Fruit fly (Drosophila melanogaster) whole organism, prepupa: Measurements from ENCODE around the gene RpS20.
A peak's percentile ranks its signal among the peaks of the same experiment; 100 is the strongest.

ENCODE experiments used
- Blimp-1 ChIP-seq: fragments of 200-800 bp; sonication (Bioruptor generic); optimal IDR thresholded peaks from 3 replicates; lab custom pipeline; 2017; ENCODE audit warnings: missing biosample characterization, missing genetic modification characterization, mild to moderate bottlenecking, moderate library complexity, missing genetic modification reagents
- CG10669 ChIP-seq: fragments of 200-800 bp; sonication (Bioruptor generic); optimal IDR thresholded peaks from 3 replicates; lab custom pipeline; 2018; ENCODE audit warnings: missing biosample characterization, mild to moderate bottlenecking, missing genetic modification characterization, moderate library complexity
- CG11294 ChIP-seq: fragments of 200-800 bp; sonication (Bioruptor generic); IDR thresholded peaks from 2 replicates; pipeline ENCODE4 v1.3.6; 2022; ENCODE audit warnings: missing biosample characterization, missing genetic modification characterization
- CG11902 ChIP-seq: fragments of 200-800 bp; sonication (Bioruptor generic); optimal IDR thresholded peaks from 3 replicates; lab custom pipeline; 2016; ENCODE audit warnings: missing biosample characterization, missing genetic modification characterization
- CG15336 ChIP-seq: fragments of 200-800 bp; sonication (Bioruptor generic); IDR thresholded peaks from 2 replicates; pipeline ENCODE4 v1.3.6; 2022; ENCODE audit warnings: missing biosample characterization, missing genetic modification characterization
- CG1621 ChIP-seq: fragments of 200-800 bp; sonication (Bioruptor generic); optimal IDR thresholded peaks from 3 replicates; lab custom pipeline; 2018; ENCODE audit warnings: missing biosample characterization, mild to moderate bottlenecking, missing genetic modification characterization
- CG16779 ChIP-seq: fragments of 200-800 bp; sonication (Bioruptor generic); optimal IDR thresholded peaks from 3 replicates; lab custom pipeline; 2017; ENCODE audit warnings: missing biosample characterization, mild to moderate bottlenecking, missing genetic modification characterization
- CG3032 ChIP-seq: fragments of 200-800 bp; optimal IDR thresholded peaks from 2 replicates; lab custom pipeline; 2019; ENCODE audit warnings: missing biosample characterization, mild to moderate bottlenecking, missing genetic modification characterization, moderate library complexity
- CG31627 ChIP-seq: fragments of 200-800 bp; sonication (Bioruptor generic); optimal IDR thresholded peaks from 3 replicates; lab custom pipeline; 2016; ENCODE audit warnings: missing biosample characterization, missing genetic modification characterization
- CG32006 ChIP-seq: fragments of 200-800 bp; sonication (Bioruptor generic); optimal IDR thresholded peaks from 3 replicates; lab custom pipeline; 2017; ENCODE audit warnings: missing biosample characterization, mild to moderate bottlenecking, missing genetic modification characterization
- CG3919 ChIP-seq: fragments of 200-800 bp; sonication (Bioruptor generic); optimal IDR thresholded peaks from 3 replicates; lab custom pipeline; 2016; ENCODE audit warnings: missing biosample characterization, missing genetic modification characterization
- CG4318 ChIP-seq: fragments of 200-800 bp; sonication (Bioruptor generic); optimal IDR thresholded peaks from 3 replicates; lab custom pipeline; 2017; ENCODE audit warnings: missing biosample characterization, mild to moderate bottlenecking, missing genetic modification characterization
- CG6163 ChIP-seq: fragments of 200-800 bp; sonication (Bioruptor generic); IDR thresholded peaks from 3 replicates; pipeline ENCODE4 v1.3.6; 2022; ENCODE audit warnings: missing biosample characterization, missing genetic modification characterization
- CG6276 ChIP-seq: fragments of 200-800 bp; sonication (Bioruptor generic); optimal IDR thresholded peaks from 2 replicates; lab custom pipeline; 2017; ENCODE audit warnings: missing biosample characterization, mild to moderate bottlenecking, missing genetic modification characterization
- CG6792 ChIP-seq: fragments of 200-800 bp; sonication (Bioruptor generic); optimal IDR thresholded peaks from 3 replicates; lab custom pipeline; 2016; ENCODE audit warnings: missing biosample characterization, missing genetic modification characterization
- CG6808 ChIP-seq: fragments of 200-800 bp; sonication (Bioruptor generic); optimal IDR thresholded peaks from 3 replicates; lab custom pipeline; 2017; ENCODE audit warnings: missing biosample characterization, missing genetic modification characterization, mild to moderate bottlenecking, moderate library complexity, missing genetic modification reagents
- CG7368 ChIP-seq: fragments of 200-800 bp; sonication (Bioruptor generic); optimal IDR thresholded peaks from 3 replicates; lab custom pipeline; 2016; ENCODE audit warnings: missing biosample characterization, missing genetic modification characterization
- CG8319 ChIP-seq: fragments of 200-800 bp; sonication (Bioruptor generic); optimal IDR thresholded peaks from 3 replicates; lab custom pipeline; 2016; ENCODE audit warnings: missing biosample characterization, missing genetic modification characterization
- CG8632 ChIP-seq: fragments of 200-800 bp; sonication (Bioruptor generic); optimal IDR thresholded peaks from 3 replicates; lab custom pipeline; 2016; ENCODE audit warnings: missing biosample characterization, missing genetic modification characterization
- CG9139 ChIP-seq: fragments of 200-800 bp; sonication (Bioruptor generic); optimal IDR thresholded peaks from 3 replicates; lab custom pipeline; 2017; ENCODE audit warnings: missing biosample characterization, mild to moderate bottlenecking, missing genetic modification characterization
- Eip75B ChIP-seq: fragments of 200-800 bp; sonication (Bioruptor generic); optimal IDR thresholded peaks from 3 replicates; lab custom pipeline; 2016; ENCODE audit warnings: missing biosample characterization, missing genetic modification characterization
- Eip78C ChIP-seq: fragments of 200-800 bp; sonication (Bioruptor generic); peaks from one replicate; lab custom pipeline; 2016; ENCODE audit warnings: missing biosample characterization, missing genetic modification characterization
- Eip93F ChIP-seq: fragments of 200-800 bp; sonication (Bioruptor generic); optimal IDR thresholded peaks from 2 replicates; lab custom pipeline; 2016; ENCODE audit warnings: missing biosample characterization, mild to moderate bottlenecking, missing genetic modification characterization
- Ets21C ChIP-seq: fragments of 200-800 bp; sonication (Bioruptor generic); optimal IDR thresholded peaks from 3 replicates; lab custom pipeline; 2016; ENCODE audit warnings: missing biosample characterization, missing genetic modification characterization
- Ets96B ChIP-seq: fragments of 200-800 bp; optimal IDR thresholded peaks from 2 replicates; lab custom pipeline; 2019; ENCODE audit warnings: missing biosample characterization, mild to moderate bottlenecking, missing genetic modification characterization, moderate library complexity
- Hr38 ChIP-seq: sonication (Bioruptor generic); optimal IDR thresholded peaks from 2 replicates; lab custom pipeline; 2016; ENCODE audit warnings: missing biosample characterization, missing genetic modification characterization
- Hr39 ChIP-seq: fragments of 200-800 bp; sonication (Bioruptor generic); optimal IDR thresholded peaks from 2 replicates; lab custom pipeline; 2016; ENCODE audit warnings: missing biosample characterization, missing genetic modification characterization
- Sox102F ChIP-seq: fragments of 200-800 bp; sonication (Bioruptor generic); optimal IDR thresholded peaks from 2 replicates; lab custom pipeline; 2016; ENCODE audit warnings: missing biosample characterization, mild to moderate bottlenecking, missing genetic modification characterization
- achi ChIP-seq: fragments of 200-800 bp; sonication (Bioruptor generic); optimal IDR thresholded peaks from 3 replicates; lab custom pipeline; 2016; ENCODE audit warnings: missing biosample characterization, missing genetic modification characterization
- dsx ChIP-seq: fragments of 200-800 bp; optimal IDR thresholded peaks from 3 replicates; lab custom pipeline; 2019; ENCODE audit warnings: missing biosample characterization, mild to moderate bottlenecking, missing genetic modification characterization, moderate library complexity; ENCODE audit not compliant: poor library complexity, severe bottlenecking
- eg ChIP-seq: fragments of 200-800 bp; sonication (Bioruptor generic); IDR thresholded peaks from 3 replicates; pipeline ENCODE4 v1.3.6; 2022; ENCODE audit warnings: missing biosample characterization, missing genetic modification characterization
- esn ChIP-seq: fragments of 200-800 bp; sonication (Bioruptor generic); optimal IDR thresholded peaks from 2 replicates; lab custom pipeline; 2016; ENCODE audit warnings: missing biosample characterization, mild to moderate bottlenecking, missing genetic modification characterization, moderate library complexity
- fd59A ChIP-seq: fragments of 200-800 bp; sonication (Bioruptor generic); optimal IDR thresholded peaks from 2 replicates; lab custom pipeline; 2017; ENCODE audit warnings: missing biosample characterization, mild to moderate bottlenecking, missing genetic modification characterization, missing genetic modification reagents
- fkh ChIP-seq: fragments of 200-800 bp; sonication (Bioruptor generic); optimal IDR thresholded peaks from 3 replicates; lab custom pipeline; 2017; ENCODE audit warnings: missing biosample characterization, mild to moderate bottlenecking, missing genetic modification characterization, moderate library complexity
- net ChIP-seq: fragments of 200-800 bp; sonication (Bioruptor generic); optimal IDR thresholded peaks from 3 replicates; lab custom pipeline; 2016; ENCODE audit warnings: missing biosample characterization, missing genetic modification characterization
- pdm3 ChIP-seq: fragments of 200-800 bp; sonication (Bioruptor generic); optimal IDR thresholded peaks from 3 replicates; lab custom pipeline; 2016; ENCODE audit warnings: missing biosample characterization, missing genetic modification characterization
- spab ChIP-seq: fragments of 200-800 bp; sonication (Bioruptor generic); optimal IDR thresholded peaks from 2 replicates; lab custom pipeline; 2017; ENCODE audit warnings: missing biosample characterization, mild to moderate bottlenecking, missing genetic modification characterization, missing genetic modification reagents
- ss ChIP-seq, 2 experiments: fragments of 200-800 bp; sonication (Bioruptor generic); optimal IDR thresholded peaks; 2 replicates in 1 of 2; 3 replicates in 1 of 2; lab custom pipeline; 2017 to 2018; ENCODE audit warnings: mild to moderate bottlenecking in 2 of 2, missing biosample characterization in 2 of 2, missing genetic modification characterization in 2 of 2, moderate library complexity in 1 of 2
- svp ChIP-seq: fragments of 200-800 bp; sonication (Bioruptor generic); peaks from one replicate; lab custom pipeline; 2016; ENCODE audit warnings: missing biosample characterization, missing genetic modification characterization
- vri ChIP-seq: fragments of 200-800 bp; sonication (Bioruptor generic); optimal IDR thresholded peaks from 3 replicates; lab custom pipeline; 2016; ENCODE audit warnings: missing biosample characterization, mild to moderate bottlenecking, missing genetic modification characterization

The RpS20 gene

DNA sequence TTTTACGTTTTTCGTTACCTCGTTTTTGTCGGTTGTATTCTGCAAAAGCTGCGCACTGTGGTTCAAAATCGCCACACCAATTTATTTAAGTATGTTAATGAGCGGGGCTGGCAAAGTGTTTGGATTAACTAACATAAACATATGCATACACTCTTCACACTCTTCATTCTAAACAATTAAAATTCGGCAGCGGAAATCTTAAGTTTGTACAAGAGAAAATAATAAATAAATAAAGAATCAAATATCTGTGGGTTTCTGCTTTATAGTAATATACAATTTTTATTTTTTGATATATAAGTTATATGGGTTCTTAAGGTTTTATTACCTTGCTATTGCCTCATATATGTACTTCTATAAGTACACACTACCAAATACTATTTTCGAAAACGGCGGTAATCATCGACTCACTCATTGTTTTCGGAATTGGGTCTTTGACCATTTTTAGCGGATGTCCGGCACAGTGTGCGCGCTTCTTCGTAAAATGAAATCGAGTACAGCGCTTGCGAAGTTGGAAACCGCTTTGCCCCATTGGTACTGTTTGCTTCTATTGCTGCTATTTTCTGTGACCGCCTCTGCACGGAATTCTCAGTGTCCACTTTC lies 14.4 kb downstream of the RpS20 start (continued):
- TF ChIP-seq vri (no peak), CG15336 (GFP tag; lab: Robert Waterston, UW) (no peak), achi (peak; percentile 27), CG16779 (tag; lab: Kevin White, UChicago) (peak; percentile 27), CG8319 (GFP tag; lab: Kevin White, UChicago) (no peak), CG8632 (no peak), CG6276 (GFP tag; lab: Kevin White, UChicago) (peak; percentile 49), eg (GFP tag; lab: Robert Waterston, UW) (no peak), esn (GFP tag; lab: Kevin White, UChicago) (no peak), CG6163 (no peak), fkh (GFP tag; lab: Kevin White, UChicago) (no peak), CG31627 (GFP tag; lab: Kevin White, UChicago) (no peak), Ets96B (tag; lab: Kevin White, UChicago) (no peak), CG6808 (no peak), CG11902 (no peak), ss (GFP tag; optimal IDR thresholded peaks at IDR 0.05; lab: Kevin White, UChicago) (no peak), Blimp-1 (no peak), CG11294 (GFP tag; lab: Robert Waterston, UW) (no peak), Hr38 (GFP tag; lab: Kevin White, UChicago) (no peak), pdm3 (peak; percentile 12), CG1621 (no peak), dsx (GFP tag; lab: Kevin White, UChicago) (no peak), Eip78C (peak; percentile 81), CG10669 (no peak), CG6792 (GFP tag; lab: Kevin White, UChicago) (no peak), fd59A (GFP tag; lab: Kevin White, UChicago) (peak; percentile 26)
- TF ChIP-seq, all 60 proteins: peak for 22

DNA sequence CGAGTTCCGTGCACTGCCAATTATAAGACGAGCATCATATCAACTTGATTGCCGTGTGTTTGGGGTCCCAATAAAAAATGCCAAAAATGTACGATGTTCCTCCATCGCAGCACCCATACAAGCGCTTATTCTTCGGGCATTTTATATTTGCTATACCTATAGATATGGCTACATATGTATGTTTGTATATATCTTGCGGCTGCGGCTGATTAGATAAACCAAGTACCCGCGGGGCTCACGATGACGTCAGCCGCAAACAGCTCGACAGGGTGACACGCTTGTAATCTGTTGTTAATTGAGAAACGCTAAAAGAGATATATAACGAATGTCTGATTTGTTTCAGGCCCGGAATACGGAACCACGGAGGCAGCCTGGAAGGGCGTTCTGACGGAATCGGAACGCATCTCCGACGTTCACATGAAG lies 15.3 kb downstream of the RpS20 start:
- TF ChIP-seq svp (GFP tag; lab: Kevin White, UChicago) = peak; percentile 58
- TF ChIP-seq vri = peak; percentile 64
- peak; percentile 4 for TF ChIP-seq esn (GFP tag; lab: Kevin White, UChicago)
- no peak for TF ChIP-seq achi
- TF ChIP-seq CG3919 (GFP tag; lab: Kevin White, UChicago) = no peak
- peak; percentile 57 for TF ChIP-seq fkh (GFP tag; lab: Kevin White, UChicago)
- no peak for TF ChIP-seq eg (GFP tag; lab: Robert Waterston, UW)
- no peak for TF ChIP-seq CG32006 (GFP tag; lab: Kevin White, UChicago)
- TF ChIP-seq CG11902 = peak; percentile 52
- peak; percentile 67 for TF ChIP-seq Eip78C
- no peak for TF ChIP-seq Eip75B (GFP tag; lab: Kevin White, UChicago)
- TF ChIP-seq, all 60 proteins: peak for 6

DNA sequence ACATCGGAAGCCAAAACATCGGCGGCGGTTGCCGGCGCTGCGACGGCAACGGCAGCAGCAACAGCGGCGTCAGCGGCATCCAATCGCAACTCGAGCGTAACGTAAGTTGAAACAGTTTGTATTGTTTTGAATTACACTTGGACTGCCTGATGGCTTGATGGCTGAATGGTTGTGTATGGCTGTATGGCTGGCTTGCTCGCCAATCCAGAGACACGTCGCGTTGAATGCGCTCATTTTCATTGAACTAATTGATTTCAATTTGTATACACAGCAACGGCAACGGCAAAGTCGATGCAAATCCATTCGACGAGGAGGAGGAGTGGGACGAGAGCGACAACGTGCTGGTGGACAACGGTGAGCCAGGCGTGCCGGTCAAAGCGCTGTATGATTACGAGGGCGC lies 16.8 kb downstream of the RpS20 start:
- TF ChIP-seq CG11294 (GFP tag; lab: Robert Waterston, UW) (no peak), eg (GFP tag; lab: Robert Waterston, UW) (0 out of 3 replicates have a peak, but pooled peaks have one; percentile 26)

DNA sequence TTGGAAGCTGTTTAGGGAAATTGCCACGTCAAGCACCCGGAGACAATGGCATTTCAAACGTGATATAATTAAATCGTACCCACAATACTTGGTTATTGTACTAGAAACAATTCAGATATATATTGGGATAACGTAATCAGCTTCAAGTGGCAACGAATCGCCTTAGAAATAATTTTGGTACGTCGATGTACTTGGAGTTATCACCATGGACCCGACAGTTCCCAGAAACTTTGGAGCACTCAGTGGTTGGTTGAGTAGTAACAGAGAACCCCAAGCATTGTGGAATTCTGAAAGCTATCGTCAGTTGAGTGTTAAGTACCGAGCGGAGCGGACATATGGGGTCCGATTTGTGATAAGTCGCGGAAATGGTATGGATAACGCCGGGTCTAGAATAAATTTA lies 19.9 kb downstream of the RpS20 start, which contains the start of gene CG15695:
Gene CG15695, plus strand, starts transcription at position 301 of the 400 bp plus-strand sequence.
- no peak for TF ChIP-seq Eip78C
- no peak for TF ChIP-seq svp (GFP tag; lab: Kevin White, UChicago)
- TF ChIP-seq CG32006 (GFP tag; lab: Kevin White, UChicago) = no peak
- TF ChIP-seq Hr39 (GFP tag; lab: Kevin White, UChicago) = no peak
- no peak for TF ChIP-seq Eip93F (GFP tag; lab: Kevin White, UChicago)
- TF ChIP-seq CG3032 = no peak
- TF ChIP-seq CG11294 (GFP tag; lab: Robert Waterston, UW) = no peak
- no peak for TF ChIP-seq Hr38 (GFP tag; lab: Kevin White, UChicago)
- TF ChIP-seq CG15336 (GFP tag; lab: Robert Waterston, UW) = no peak
- no peak for TF ChIP-seq net (GFP tag; lab: Kevin White, UChicago)
- TF ChIP-seq CG9139 (GFP tag; lab: Kevin White, UChicago) = no peak
- no peak for TF ChIP-seq Sox102F
- TF ChIP-seq CG6792 (GFP tag; lab: Kevin White, UChicago) = no peak
- no peak for TF ChIP-seq pdm3
- TF ChIP-seq CG7368 (GFP tag; lab: Kevin White, UChicago) = no peak
- TF ChIP-seq fd59A (GFP tag; lab: Kevin White, UChicago) = no peak
- TF ChIP-seq CG6276 (GFP tag; lab: Kevin White, UChicago) = no peak
- TF ChIP-seq CG4318 (GFP tag; lab: Kevin White, UChicago) = no peak
- TF ChIP-seq Ets21C (GFP tag; lab: Kevin White, UChicago) = no peak
- no peak for TF ChIP-seq spab (GFP tag; lab: Kevin White, UChicago)
- TF ChIP-seq, all 60 proteins: peak for 0
